Worm (Caenorhabditis elegans): ENCODE measurements around the gene unc-60.

The unc-60 gene

DNA sequence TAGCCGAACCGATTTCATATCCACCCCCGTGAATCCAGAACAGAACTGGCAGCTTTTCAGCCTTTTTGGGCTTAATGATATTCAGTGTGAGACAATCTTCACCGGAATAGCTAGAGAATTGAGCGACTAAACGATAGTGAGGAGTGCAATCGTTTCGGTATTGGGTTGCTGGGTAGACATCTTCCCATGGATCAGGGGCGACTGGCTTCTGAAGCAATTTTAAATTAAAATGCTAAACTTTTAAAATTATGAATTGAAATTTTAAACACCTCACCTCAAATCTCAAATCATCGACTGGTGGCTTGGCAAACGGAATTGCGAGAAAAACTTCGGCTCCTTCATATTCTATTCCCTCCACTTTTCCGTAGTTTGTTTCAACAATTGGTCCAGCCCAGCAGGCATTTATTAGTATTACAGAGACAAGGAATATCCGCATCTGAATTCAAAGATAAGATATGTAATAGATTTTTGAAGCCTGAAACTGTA is 43.1 kb upstream of the unc-60 start, which contains the start of gene ges-1:
Gene ges-1, minus strand, starts transcription at position 436 of the 486 bp plus-strand sequence.
- TF ChIP-seq bed-2 (GFP tag; IDR thresholded peaks at IDR 0.05) = no peak
- TF ChIP-seq cebp-2 (GFP tag; IDR thresholded peaks at IDR 0.05) = no peak
- no peak for TF ChIP-seq Y53G8AR.9 (GFP tag; conservative IDR thresholded peaks at IDR 0.05)
- TF ChIP-seq unc-62 (GFP tag; optimal IDR thresholded peaks at IDR 0.05) = no peak
- TF ChIP-seq mel-28 (tag; optimal IDR thresholded peaks at IDR 0.05; ENCODE audit: borderline replicate concordance) = no peak
- no peak for TF ChIP-seq nhr-120 (GFP tag; IDR thresholded peaks at IDR 0.05)
- no peak for TF ChIP-seq C06A6.2 (GFP tag; conservative IDR thresholded peaks at IDR 0.05)
- no peak for TF ChIP-seq nfya-1 (tag; optimal IDR thresholded peaks at IDR 0.05; ENCODE audit: borderline replicate concordance, insufficient read depth)
- TF ChIP-seq mcd-1 (GFP tag; IDR thresholded peaks at IDR 0.05) = no peak
- TF ChIP-seq dox-1 (GFP tag; IDR thresholded peaks at IDR 0.05) = no peak
- no peak for TF ChIP-seq unc-130 (GFP tag; optimal IDR thresholded peaks at IDR 0.05)
- no peak for TF ChIP-seq athp-1 (tag; optimal IDR thresholded peaks at IDR 0.05)
- no peak for TF ChIP-seq him-1 (tag; optimal IDR thresholded peaks at IDR 0.05)
- TF ChIP-seq cebp-1 (GFP tag; IDR thresholded peaks at IDR 0.05) = no peak
- TF ChIP-seq cebp-1 (tag; optimal IDR thresholded peaks at IDR 0.05) = no peak
- no peak for TF ChIP-seq nhr-27 (tag; optimal IDR thresholded peaks at IDR 0.05)
- no peak for TF ChIP-seq Y79H2A.3 (GFP tag; conservative IDR thresholded peaks at IDR 0.05)
- no peak for TF ChIP-seq nhr-80 (tag; optimal IDR thresholded peaks at IDR 0.05)

DNA sequence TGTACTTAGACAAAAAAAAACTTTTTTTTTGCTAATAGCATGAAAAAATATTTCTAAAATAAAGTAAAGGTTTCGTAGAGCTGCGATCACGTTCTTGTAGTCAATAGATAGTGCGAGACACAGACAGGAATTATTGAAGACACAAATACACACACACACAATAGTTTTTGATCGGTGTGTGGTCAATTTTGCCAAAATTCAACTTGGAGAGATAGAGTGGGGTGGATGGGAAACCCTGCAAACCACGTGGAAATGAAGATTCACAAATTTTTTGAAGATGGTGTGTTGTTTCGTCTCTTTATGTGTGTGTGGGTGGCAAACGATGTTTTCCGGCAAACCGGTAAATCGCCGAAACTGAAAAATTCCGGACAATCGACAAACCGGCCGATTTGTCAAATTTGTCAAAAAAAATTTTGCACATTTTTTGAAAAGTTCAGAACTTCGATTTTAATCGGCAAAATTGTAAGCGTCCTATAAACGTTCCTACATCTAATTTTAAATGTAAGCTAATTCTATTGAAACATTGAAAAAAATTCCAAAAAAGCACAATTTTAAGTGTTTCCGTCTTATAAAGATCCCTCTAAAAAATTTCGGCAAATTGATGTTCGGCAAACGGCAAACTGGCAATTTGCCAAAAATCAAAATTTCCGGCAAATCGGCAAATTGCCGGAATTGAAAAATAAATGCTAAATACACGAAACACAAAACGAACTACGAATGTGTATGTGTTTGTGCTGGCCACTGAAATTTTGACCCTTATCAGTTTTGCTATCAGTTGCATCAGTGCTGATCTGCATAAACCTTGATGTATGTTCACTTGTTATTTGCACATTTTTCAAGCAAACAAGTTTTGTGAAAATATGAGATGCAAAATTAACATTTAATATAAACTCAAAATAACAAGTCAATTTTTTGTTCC is 42.1 kb upstream of the unc-60 start:
- TF ChIP-seq hrde-1 (tag; optimal IDR thresholded peaks at IDR 0.05; ENCODE audit: borderline replicate concordance) (no peak), dox-1 (GFP tag; IDR thresholded peaks at IDR 0.05) (no peak), B0336.3 (GFP tag; IDR thresholded peaks at IDR 0.05) (no peak), nhr-80 (tag; optimal IDR thresholded peaks at IDR 0.05) (peak; percentile 26), zfh-2 (GFP tag; conservative IDR thresholded peaks at IDR 0.05) (no peak), C06A6.2 (GFP tag; conservative IDR thresholded peaks at IDR 0.05) (no peak), snpc-1.3 (tag; optimal IDR thresholded peaks at IDR 0.05; ENCODE audit: insufficient read depth) (no peak), C17E4.6 (GFP tag; IDR thresholded peaks at IDR 0.05) (no peak), ztf-25 (GFP tag; IDR thresholded peaks at IDR 0.05) (no peak)

DNA sequence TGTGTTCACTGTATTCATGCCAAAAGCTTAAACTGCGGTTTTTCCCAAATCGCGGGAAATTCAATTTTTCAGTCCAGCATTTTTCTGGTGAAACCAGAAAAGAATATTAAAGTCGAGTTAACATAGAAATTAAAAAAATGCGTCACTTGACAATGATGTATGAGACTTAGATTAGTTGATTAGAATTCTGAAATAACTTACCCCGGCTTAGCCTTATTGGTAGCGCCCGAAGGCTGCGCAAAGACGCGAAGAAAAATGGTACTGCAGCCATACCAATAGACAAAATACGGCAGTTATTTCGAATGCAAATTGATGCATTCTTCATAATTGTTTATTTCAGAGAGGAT is 41.5 kb upstream of the unc-60 start:
- TF ChIP-seq xnd-1 (tag; optimal IDR thresholded peaks at IDR 0.05) = no peak
- no peak for TF ChIP-seq pha-4 (tag; optimal IDR thresholded peaks at IDR 0.05)
- TF ChIP-seq nfyb-1 (GFP tag; IDR thresholded peaks at IDR 0.05) = no peak
- no peak for TF ChIP-seq B0035.1 (tag; optimal IDR thresholded peaks at IDR 0.05)
- no peak for TF ChIP-seq hlh-12 (tag; optimal IDR thresholded peaks at IDR 0.05)
- no peak for TF ChIP-seq unc-130 (GFP tag; optimal IDR thresholded peaks at IDR 0.05)
- TF ChIP-seq ceh-100 (GFP tag; IDR thresholded peaks at IDR 0.05) = no peak
- no peak for TF ChIP-seq atf-7 (tag; optimal IDR thresholded peaks at IDR 0.05)

DNA sequence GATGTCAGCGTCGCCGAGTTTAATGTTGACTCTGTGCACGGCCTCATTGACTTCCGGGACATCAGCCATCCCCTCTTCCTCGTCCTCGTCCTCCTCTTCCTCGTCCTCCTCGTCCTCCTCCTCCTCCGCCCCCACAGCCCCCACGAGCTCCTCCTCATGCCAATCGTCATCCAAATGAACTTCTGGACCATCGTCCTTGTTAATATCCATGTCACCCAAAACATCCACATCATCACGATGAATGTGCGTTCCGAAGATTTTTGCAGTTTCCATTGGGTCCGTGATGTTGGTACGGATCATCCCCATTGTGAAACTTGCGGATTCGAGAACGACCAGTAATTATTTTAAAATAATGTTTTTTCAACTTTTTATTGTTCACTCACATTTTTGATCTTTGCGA is 40.5 kb upstream of the unc-60 start:
- TF ChIP-seq mes-4 (tag; optimal IDR thresholded peaks at IDR 0.05) = no peak
- TF ChIP-seq F37B4.10 (GFP tag; IDR thresholded peaks at IDR 0.05) = no peak
- TF ChIP-seq gei-17 (GFP tag; optimal IDR thresholded peaks at IDR 0.05) = no peak
- TF ChIP-seq lin-40 (tag; optimal IDR thresholded peaks at IDR 0.05) = no peak
- no peak for TF ChIP-seq mcd-1 (GFP tag; IDR thresholded peaks at IDR 0.05)
- TF ChIP-seq bed-2 (GFP tag; IDR thresholded peaks at IDR 0.05) = no peak
- no peak for TF ChIP-seq ztf-28 (GFP tag; IDR thresholded peaks at IDR 0.05)
- TF ChIP-seq nfyb-1 (GFP tag; IDR thresholded peaks at IDR 0.05) = no peak
- TF ChIP-seq F33H1.4 (GFP tag; IDR thresholded peaks at IDR 0.05) = no peak
- no peak for TF ChIP-seq lin-54 (GFP tag; optimal IDR thresholded peaks at IDR 0.05)
- TF ChIP-seq bed-1 (GFP tag; IDR thresholded peaks at IDR 0.05) = no peak
- TF ChIP-seq nhr-120 (GFP tag; IDR thresholded peaks at IDR 0.05) = no peak
- TF ChIP-seq xnd-1 (tag; optimal IDR thresholded peaks at IDR 0.05) = no peak

All from whole organism, young adult.